Worm (Caenorhabditis elegans) whole organism, L4 larva: Measurements from ENCODE around the gene grwd-1.

Experiments used
- D1046.2 ChIP-seq: fragments of 200-800 bp; sonication (Bioruptor generic); IDR thresholded peaks from 2 replicates; pipeline ENCODE4 v1.3.6; 2022; ENCODE audit warnings: missing genetic modification characterization, missing compliant biosample characterization
- F49E8.2 ChIP-seq: sonication (generic microtip); optimal IDR thresholded peaks from 2 replicates; lab custom pipeline; 2016; ENCODE audit warnings: missing compliant biosample characterization, mild to moderate bottlenecking, missing genetic modification characterization, borderline replicate concordance
- T26A8.4 ChIP-seq: fragments of 200-800 bp; sonication (Bioruptor generic); IDR thresholded peaks from 2 replicates; pipeline ENCODE4 v1.3.6; 2022; ENCODE audit warnings: missing genetic modification characterization, missing compliant biosample characterization
- Y105C5A.15 ChIP-seq: fragments of 200-800 bp; sonication (Bioruptor generic); IDR thresholded peaks from 2 replicates; pipeline ENCODE4 v1.3.6; 2022; ENCODE audit warnings: missing genetic modification characterization, missing compliant biosample characterization
- Y75B8A.6 ChIP-seq: fragments of 200-800 bp; sonication (Bioruptor generic); IDR thresholded peaks from 2 replicates; pipeline ENCODE4 v1.3.6; 2022; ENCODE audit warnings: missing genetic modification reagents, missing genetic modification characterization, missing compliant biosample characterization
- ceh-32 ChIP-seq: sonication (generic microtip); optimal IDR thresholded peaks from 2 replicates; lab custom pipeline; 2016; ENCODE audit warnings: mild to moderate bottlenecking, missing genetic modification characterization, missing compliant biosample characterization; ENCODE audit not compliant: poor library complexity
- ceh-82 ChIP-seq: sonication (generic microtip); optimal IDR thresholded peaks from 2 replicates; lab custom pipeline; 2017; ENCODE audit warnings: missing biosample characterization, missing genetic modification characterization
- cey-2 ChIP-seq: sonication (generic microtip); optimal IDR thresholded peaks from 3 replicates; lab custom pipeline; 2017; ENCODE audit warnings: missing genetic modification characterization, mild to moderate bottlenecking, missing compliant biosample characterization, antibody characterized with exemption, borderline replicate concordance; ENCODE audit not compliant: insufficient read depth
- daf-12 ChIP-seq: fragments of 150-350 bp; optimal IDR thresholded peaks from 2 replicates; lab custom pipeline; 2014; ENCODE audit warnings: missing biosample characterization, missing genetic modification reagents, missing genetic modification characterization
- dmd-9 ChIP-seq: fragments of 200-800 bp; sonication (Bioruptor generic); IDR thresholded peaks from 2 replicates; pipeline ENCODE4 v1.3.6; 2022; ENCODE audit warnings: missing genetic modification reagents, missing genetic modification characterization, missing compliant biosample characterization
- dpl-1 ChIP-seq: fragments of 150-350 bp; optimal IDR thresholded peaks from 2 replicates; lab custom pipeline; 2014; ENCODE audit warnings: missing biosample characterization, missing genetic modification reagents, missing genetic modification characterization
- duxl-1 ChIP-seq: sonication (generic microtip); optimal IDR thresholded peaks from 2 replicates; lab custom pipeline; 2016; ENCODE audit warnings: mild to moderate bottlenecking, missing genetic modification characterization, moderate library complexity, missing compliant biosample characterization; ENCODE audit not compliant: poor library complexity
- dve-1 ChIP-seq: sonication (generic microtip); optimal IDR thresholded peaks from 2 replicates; lab custom pipeline; 2017; ENCODE audit warnings: antibody characterized with exemption, mild to moderate bottlenecking, missing genetic modification characterization, missing compliant biosample characterization; ENCODE audit not compliant: insufficient read depth
- egl-27 ChIP-seq: sonication (generic microtip); optimal IDR thresholded peaks from 3 replicates; lab custom pipeline; 2017; ENCODE audit warnings: missing biosample characterization, missing genetic modification reagents, missing genetic modification characterization
- egl-43 ChIP-seq: fragments of 200-800 bp; sonication (Bioruptor generic); IDR thresholded peaks from 2 replicates; pipeline ENCODE4 v1.3.6; 2022; ENCODE audit warnings: missing genetic modification reagents, missing genetic modification characterization, missing compliant biosample characterization
- fos-1 ChIP-seq: fragments of 150-350 bp; optimal IDR thresholded peaks from 2 replicates; lab custom pipeline; 2014; ENCODE audit warnings: missing biosample characterization, missing genetic modification characterization
- hif-1 ChIP-seq, 2 experiments: sonication (generic microtip); optimal IDR thresholded peaks; 2 replicates each; lab custom pipeline; 2016 to 2017; ENCODE audit warnings: missing compliant biosample characterization in 2 of 2, missing genetic modification characterization in 2 of 2, missing genetic modification reagents in 2 of 2, missing genotype in 2 of 2, mild to moderate bottlenecking in 1 of 2
- hlh-11 ChIP-seq: fragments of 200-800 bp; sonication (Bioruptor generic); optimal IDR thresholded peaks from 2 replicates; lab custom pipeline; 2018; ENCODE audit warnings: mild to moderate bottlenecking, missing genetic modification characterization, missing compliant biosample characterization
- hmg-1.1 ChIP-seq: fragments of 200-800 bp; sonication (Bioruptor generic); IDR thresholded peaks from 2 replicates; pipeline ENCODE4 v1.3.6; 2022; ENCODE audit warnings: missing genetic modification reagents, missing genetic modification characterization, missing compliant biosample characterization
- jun-1 ChIP-seq: fragments of 150-350 bp; optimal IDR thresholded peaks from 2 replicates; lab custom pipeline; 2014; ENCODE audit warnings: missing biosample characterization, missing genetic modification reagents, missing genetic modification characterization
- lim-7 ChIP-seq: fragments of 200-800 bp; sonication (Bioruptor generic); IDR thresholded peaks from 2 replicates; pipeline ENCODE4 v1.3.6; 2022; ENCODE audit warnings: missing genetic modification characterization, missing compliant biosample characterization
- lin-1 ChIP-seq: fragments of 200-800 bp; sonication (Bioruptor generic); IDR thresholded peaks from 2 replicates; pipeline ENCODE4 v1.3.6; 2022; ENCODE audit warnings: missing genetic modification reagents, missing genetic modification characterization, missing compliant biosample characterization
- lin-38 ChIP-seq: fragments of 200-800 bp; sonication (Bioruptor generic); IDR thresholded peaks from 2 replicates; pipeline ENCODE4 v1.3.6; 2022; ENCODE audit warnings: missing genetic modification reagents, missing genetic modification characterization, missing compliant biosample characterization
- lin-39 ChIP-seq: fragments of 150-350 bp; optimal IDR thresholded peaks from 2 replicates; lab custom pipeline; 2014; ENCODE audit warnings: missing biosample characterization, missing genetic modification reagents, missing genetic modification characterization
- lir-3 ChIP-seq: sonication (generic microtip); optimal IDR thresholded peaks from 2 replicates; lab custom pipeline; 2016; ENCODE audit warnings: mild to moderate bottlenecking, missing genetic modification characterization, missing compliant biosample characterization
- mdt-29 ChIP-seq: fragments of 200-800 bp; sonication (Bioruptor generic); IDR thresholded peaks from 2 replicates; pipeline ENCODE4 v1.3.6; 2022; ENCODE audit warnings: missing genetic modification reagents, missing genetic modification characterization, missing compliant biosample characterization
- mes-2 ChIP-seq: sonication (generic microtip); optimal IDR thresholded peaks from 2 replicates; lab custom pipeline; 2016; ENCODE audit warnings: missing genotype, mild to moderate bottlenecking, missing genetic modification characterization, missing compliant biosample characterization; ENCODE audit not compliant: poor library complexity, severe bottlenecking
- mxl-2 ChIP-seq: fragments of 200-800 bp; sonication (Bioruptor generic); conservative IDR thresholded peaks from 2 replicates; pipeline ENCODE4 v1.3.6; 2022; ENCODE audit warnings: missing genetic modification reagents, missing genetic modification characterization, missing compliant biosample characterization
- nhr-10 ChIP-seq: fragments of 150-350 bp; optimal IDR thresholded peaks from 2 replicates; lab custom pipeline; 2014; ENCODE audit warnings: missing biosample characterization, missing genetic modification characterization
- nhr-111 ChIP-seq: fragments of 200-800 bp; sonication (Bioruptor generic); optimal IDR thresholded peaks from 2 replicates; lab custom pipeline; 2018; ENCODE audit warnings: mild to moderate bottlenecking, missing genetic modification characterization, missing compliant biosample characterization
- nhr-237 ChIP-seq: sonication (generic microtip); optimal IDR thresholded peaks from 2 replicates; lab custom pipeline; 2017; ENCODE audit warnings: missing biosample characterization, missing genetic modification characterization
- nhr-25 ChIP-seq: sonication (generic microtip); optimal IDR thresholded peaks from 2 replicates; lab custom pipeline; 2017; ENCODE audit warnings: missing genetic modification characterization, mild to moderate bottlenecking, missing compliant biosample characterization, antibody characterized with exemption, moderate library complexity, borderline replicate concordance; ENCODE audit not compliant: insufficient read depth
- nhr-28 ChIP-seq: fragments of 150-350 bp; optimal IDR thresholded peaks from 2 replicates; lab custom pipeline; 2014; ENCODE audit warnings: missing biosample characterization, missing genetic modification characterization
- nhr-41 ChIP-seq: fragments of 200-800 bp; sonication (Bioruptor generic); IDR thresholded peaks from 2 replicates; pipeline ENCODE4 v1.3.6; 2022; ENCODE audit warnings: missing genetic modification reagents, missing genetic modification characterization, missing compliant biosample characterization
- nhr-42 ChIP-seq: fragments of 200-800 bp; sonication (Bioruptor generic); IDR thresholded peaks from 2 replicates; pipeline ENCODE4 v1.3.6; 2022; ENCODE audit warnings: missing genetic modification characterization, missing compliant biosample characterization
- nhr-76 ChIP-seq: fragments of 150-350 bp; optimal IDR thresholded peaks from 2 replicates; lab custom pipeline; 2014; ENCODE audit warnings: missing biosample characterization, missing genetic modification characterization
- nhr-77 ChIP-seq: fragments of 150-350 bp; optimal IDR thresholded peaks from 2 replicates; lab custom pipeline; 2014; ENCODE audit warnings: missing biosample characterization, missing genetic modification characterization
- pha-4 ChIP-seq, 2 experiments: fragments of 150-350 bp in 1 of 2; fragments of 200-800 bp in 1 of 2; sonication (Bioruptor generic) in 1 of 2; IDR thresholded peaks in 1 of 2; optimal IDR thresholded peaks in 1 of 2; 2 replicates each; pipeline versions ENCODE4 v1.3.6 to Lab custom; 2014 to 2022; ENCODE audit warnings: missing genetic modification characterization in 2 of 2, missing genetic modification reagents in 2 of 2, missing biosample characterization in 1 of 2, missing compliant biosample characterization in 1 of 2
- pqm-1 ChIP-seq: sonication (generic microtip); optimal IDR thresholded peaks from 2 replicates; lab custom pipeline; 2017; ENCODE audit warnings: missing biosample characterization, missing genetic modification characterization
- sdz-12 ChIP-seq: fragments of 200-800 bp; sonication (Bioruptor generic); optimal IDR thresholded peaks from 2 replicates; lab custom pipeline; 2018; ENCODE audit warnings: mild to moderate bottlenecking, missing genetic modification characterization, missing compliant biosample characterization
- set-16 ChIP-seq: fragments of 200-800 bp; sonication (Bioruptor generic); IDR thresholded peaks from 2 replicates; pipeline ENCODE4 v1.3.6; 2022; ENCODE audit warnings: missing genetic modification reagents, missing genetic modification characterization, missing compliant biosample characterization
- snpc-1.2 ChIP-seq: fragments of 200-800 bp; sonication (Bioruptor generic); IDR thresholded peaks from 2 replicates; pipeline ENCODE4 v1.3.6; 2022; ENCODE audit warnings: missing genetic modification reagents, missing genetic modification characterization, missing compliant biosample characterization
- spr-1 ChIP-seq: sonication (generic microtip); optimal IDR thresholded peaks from 2 replicates; lab custom pipeline; 2016; ENCODE audit warnings: mild to moderate bottlenecking, missing genetic modification characterization, missing compliant biosample characterization
- unc-39 ChIP-seq: sonication (generic microtip); optimal IDR thresholded peaks from 2 replicates; lab custom pipeline; 2017; ENCODE audit warnings: missing biosample characterization, missing genetic modification characterization
- vab-7 ChIP-seq: fragments of 200-800 bp; sonication (Bioruptor generic); IDR thresholded peaks from 2 replicates; pipeline ENCODE4 v1.3.6; 2022; ENCODE audit warnings: missing genetic modification reagents, missing genetic modification characterization, missing compliant biosample characterization
- zfp-2 ChIP-seq: sonication (generic microtip); optimal IDR thresholded peaks from 2 replicates; lab custom pipeline; 2016; ENCODE audit warnings: mild to moderate bottlenecking, missing genetic modification characterization, missing compliant biosample characterization
- zip-11 ChIP-seq: fragments of 200-800 bp; sonication (Bioruptor generic); IDR thresholded peaks from 2 replicates; pipeline ENCODE4 v1.3.6; 2022; ENCODE audit warnings: missing genetic modification characterization, missing compliant biosample characterization
- zip-2 ChIP-seq: fragments of 150-350 bp; optimal IDR thresholded peaks from 2 replicates; lab custom pipeline; 2014; ENCODE audit warnings: missing biosample characterization, missing genetic modification characterization
- ztf-11 ChIP-seq: fragments of 150-350 bp; optimal IDR thresholded peaks from 2 replicates; lab custom pipeline; 2014; ENCODE audit warnings: missing biosample characterization, missing genetic modification characterization

The grwd-1 gene

DNA sequence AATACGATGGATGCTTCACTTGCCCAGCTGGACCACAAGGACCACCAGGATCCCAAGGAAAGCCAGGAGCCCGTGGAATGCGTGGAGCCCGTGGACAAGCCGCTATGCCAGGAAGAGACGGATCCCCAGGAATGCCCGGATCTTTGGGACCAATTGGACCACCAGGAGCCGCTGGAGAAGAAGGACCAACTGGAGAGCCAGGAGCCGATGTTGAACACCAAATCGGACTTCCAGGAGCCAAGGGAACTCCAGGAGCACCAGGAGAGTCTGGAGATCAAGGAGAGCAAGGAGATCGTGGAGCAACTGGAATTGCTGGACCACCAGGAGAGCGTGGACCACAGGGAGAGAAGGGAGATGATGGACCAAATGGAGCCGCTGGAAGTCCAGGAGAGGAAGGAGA lies 45.3 kb upstream of the grwd-1 start:
- TF ChIP-seq vab-7 (GFP tag; lab: Robert Waterston, UW), result no peak
- TF ChIP-seq set-16, result peak; percentile 89

DNA sequence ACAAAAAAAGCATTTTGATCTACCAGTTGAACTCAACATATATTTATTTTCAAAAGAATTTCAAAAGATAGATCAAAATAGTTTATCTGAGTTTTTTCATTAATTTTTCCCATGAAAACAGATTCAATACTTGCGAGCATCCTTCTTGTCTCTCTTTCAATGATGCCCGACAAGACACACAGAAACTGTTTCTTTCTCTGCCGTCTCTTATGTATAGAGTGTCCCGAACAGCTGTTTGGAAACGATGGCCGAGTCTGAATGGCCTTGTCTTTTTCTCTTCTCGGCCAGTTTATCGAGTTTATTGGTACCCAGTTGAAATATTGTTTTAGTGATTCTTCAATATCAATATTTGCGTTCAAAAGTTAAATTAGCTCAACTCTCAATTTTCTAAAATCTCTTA lies 44.5 kb upstream of the grwd-1 start:
- TF ChIP-seq dmd-9 (GFP tag; lab: Robert Waterston, UW), result no peak
- no peak for TF ChIP-seq lim-7
- no peak for TF ChIP-seq duxl-1 (tag; lab: Kevin White, UChicago)
- TF ChIP-seq unc-39 (tag; lab: Kevin White, UChicago), result no peak
- peak; percentile 39 for TF ChIP-seq dve-1
- peak; percentile 94 for TF ChIP-seq mes-2
- TF ChIP-seq zip-2 (tag; lab: Kevin White, UChicago), result no peak
- TF ChIP-seq D1046.2 (GFP tag; lab: Robert Waterston, UW), result no peak
- peak; percentile 42 for TF ChIP-seq dpl-1 (GFP tag; lab: Kevin White, UChicago)
- no peak for TF ChIP-seq nhr-41
- TF ChIP-seq nhr-10 (tag; lab: Kevin White, UChicago), result no peak
- no peak for TF ChIP-seq mxl-2 (GFP tag; lab: Robert Waterston, UW)
- 0 out of 2 replicates have a peak, but pooled peaks have one; percentile 53 for TF ChIP-seq hmg-1.1 (GFP tag; lab: Robert Waterston, UW)
- no peak for TF ChIP-seq F49E8.2
- no peak for TF ChIP-seq spr-1 (tag; lab: Kevin White, UChicago)
- no peak for TF ChIP-seq cey-2
- no peak for TF ChIP-seq Y75B8A.6 (GFP tag; lab: Robert Waterston, UW)
- no peak for TF ChIP-seq lin-39
- no peak for TF ChIP-seq nhr-76
- TF ChIP-seq egl-43, result no peak
- TF ChIP-seq nhr-111 (GFP tag; lab: Kevin White, UChicago), result no peak
- no peak for TF ChIP-seq Y105C5A.15 (GFP tag; lab: Robert Waterston, UW)
- no peak for TF ChIP-seq T26A8.4
- TF ChIP-seq fos-1 (tag; lab: Kevin White, UChicago), result no peak
- TF ChIP-seq nhr-77, result no peak
- TF ChIP-seq nhr-42, result no peak
- peak in 1 of 2 experiments; percentile 69 for TF ChIP-seq hif-1 (tag; optimal IDR thresholded peaks at IDR 0.05; lab: Kevin White, UChicago)
- peak; percentile 19 for TF ChIP-seq nhr-28 (tag; lab: Kevin White, UChicago)
- TF ChIP-seq nhr-25 (tag; lab: Kevin White, UChicago), result no peak
- TF ChIP-seq hlh-11 (tag; lab: Kevin White, UChicago), result peak; percentile 97
- TF ChIP-seq ceh-32 (tag; lab: Kevin White, UChicago), result no peak
- TF ChIP-seq snpc-1.2 (GFP tag; lab: Robert Waterston, UW), result no peak
- no peak for TF ChIP-seq zfp-2 (tag; lab: Kevin White, UChicago)
- TF ChIP-seq mdt-29 (GFP tag; lab: Robert Waterston, UW), result no peak
- no peak for TF ChIP-seq pha-4 (GFP tag; IDR thresholded peaks at IDR 0.05; lab: Robert Waterston, UW)
- TF ChIP-seq pha-4 (tag; optimal IDR thresholded peaks at IDR 0.05; lab: Kevin White, UChicago), result peak; percentile 60
- no peak for TF ChIP-seq egl-27 (tag; lab: Kevin White, UChicago)
- TF ChIP-seq zip-11 (GFP tag; lab: Robert Waterston, UW), result no peak
- TF ChIP-seq lin-38, result no peak; the same call in 1 of the 2 replicates
- no peak for TF ChIP-seq ceh-82 (tag; lab: Kevin White, UChicago)
- no peak for TF ChIP-seq nhr-237 (tag; lab: Kevin White, UChicago)
- peak; percentile 13 for TF ChIP-seq pqm-1
- TF ChIP-seq daf-12 (tag; lab: Kevin White, UChicago), result no peak
- no peak for TF ChIP-seq sdz-12 (GFP tag; lab: Kevin White, UChicago)
- TF ChIP-seq jun-1 (tag; lab: Kevin White, UChicago), result no peak
- TF ChIP-seq lin-1 (GFP tag; lab: Robert Waterston, UW), result no peak
- no peak for TF ChIP-seq ztf-11
- TF ChIP-seq lir-3 (tag; lab: Kevin White, UChicago), result no peak
